Fruit fly (Drosophila melanogaster): ENCODE measurements around the gene CG43841.
A peak's percentile ranks its signal among the peaks of the same experiment; 100 is the strongest.

CG43841 gene

dm6 chrX:18407394-18407721, 32.1 kb upstream of the CG43841 start (continued):
- TF ChIP-seq nmo (GFP tag; optimal IDR thresholded peaks at IDR 0.05) (peak; percentile 5), prd (optimal IDR thresholded peaks at IDR 0.05) (no peak), prd (GFP tag; IDR thresholded peaks at IDR 0.05) (peak; percentile 33; the same call in 1 of the 3 replicates), Fer3 (tag; optimal IDR thresholded peaks at IDR 0.05) (peak; percentile 18), mam (GFP tag; optimal IDR thresholded peaks at IDR 0.05) (peak; percentile 12), CG32532 (GFP tag; IDR thresholded peaks at IDR 0.05) (peak; percentile 26; the same call in 1 of the 2 replicates), CG3847 (GFP tag; IDR thresholded peaks at IDR 0.05) (peak; percentile 12; the same call in 1 of the 2 replicates), CG1792 (GFP tag; optimal IDR thresholded peaks at IDR 0.05) (peak; percentile 6), Dll (GFP tag; IDR thresholded peaks at IDR 0.05; ENCODE audit: partially characterized antibody) (no peak), Xbp1 (GFP tag; optimal IDR thresholded peaks at IDR 0.05) (peak; percentile 5), ERR (GFP tag; optimal IDR thresholded peaks at IDR 0.05) (peak; percentile 16), bcd (GFP tag; optimal IDR thresholded peaks at IDR 0.05) (peak; percentile 2), her (GFP tag; optimal IDR thresholded peaks at IDR 0.05) (no peak), CG17328 (GFP tag; IDR thresholded peaks at IDR 0.05) (peak; percentile 32; the same call in 1 of the 2 replicates), grau (tag; optimal IDR thresholded peaks at IDR 0.05) (peak; percentile 42), Pdp1 (GFP tag; optimal IDR thresholded peaks at IDR 0.05) (peak in 1 of 2 experiments; percentile 31), yki (optimal IDR thresholded peaks at IDR 0.05) (no peak), sob (GFP tag; IDR thresholded peaks at IDR 0.05) (peak; percentile 25; the same call in 1 of the 2 replicates), Bteb2 (GFP tag; optimal IDR thresholded peaks at IDR 0.05) (peak; percentile 34), Dbx (GFP tag; IDR thresholded peaks at IDR 0.05) (0 out of 3 replicates have a peak, but pooled peaks have one; percentile 43), unpg (GFP tag; optimal IDR thresholded peaks at IDR 0.05) (peak; percentile 58), dysf (GFP tag; IDR thresholded peaks at IDR 0.05) (peak; percentile 6; the same call in 1 of the 3 replicates), sens (GFP tag) (peak; percentile 84), Deaf1 (tag; optimal IDR thresholded peaks at IDR 0.05) (no peak), Hr51 (GFP tag; optimal IDR thresholded peaks at IDR 0.05) (peak in 1 of 2 experiments; percentile 32), jumu (GFP tag; optimal IDR thresholded peaks at IDR 0.05) (no peak), CG9609 (GFP tag; optimal IDR thresholded peaks at IDR 0.05) (peak; percentile 1), HmgZ (tag; optimal IDR thresholded peaks at IDR 0.05) (peak; percentile 5), bab2 (GFP tag; optimal IDR thresholded peaks at IDR 0.05) (peak; percentile 35), pho (GFP tag; optimal IDR thresholded peaks at IDR 0.05) (peak; percentile 31), bsh (GFP tag; optimal IDR thresholded peaks at IDR 0.05) (peak in 1 of 2 experiments; percentile 20), CG6813 (GFP tag; optimal IDR thresholded peaks at IDR 0.05) (peak; percentile 33), PHDP (tag; optimal IDR thresholded peaks at IDR 0.05) (peak; percentile 54), Ada2b (GFP tag; IDR thresholded peaks at IDR 0.05) (0 out of 2 replicates have a peak, but pooled peaks have one; percentile 23), gem (tag; optimal IDR thresholded peaks at IDR 0.05) (peak; percentile 61), CG11504 (tag; optimal IDR thresholded peaks at IDR 0.05) (peak; percentile 47), dpn (GFP tag; optimal IDR thresholded peaks at IDR 0.05) (peak in 1 of 2 experiments; percentile 39), MBD-R2 (GFP tag; IDR thresholded peaks at IDR 0.05) (peak; percentile 20; the same call in 1 of the 2 replicates), CG2120 (GFP tag; optimal IDR thresholded peaks at IDR 0.05) (peak; percentile 63), E2f1 (GFP tag; IDR thresholded peaks at IDR 0.05) (no peak; the same call in 1 of the 2 replicates), sd (tag; optimal IDR thresholded peaks at IDR 0.05) (no peak), CG12391 (tag; optimal IDR thresholded peaks at IDR 0.05) (peak; percentile 23), schlank (tag; optimal IDR thresholded peaks at IDR 0.05) (peak; percentile 15), CG1832 (GFP tag; optimal IDR thresholded peaks at IDR 0.05) (no peak), CG7839 (tag; optimal IDR thresholded peaks at IDR 0.05) (peak; percentile 49), Sox102F (GFP tag; optimal IDR thresholded peaks at IDR 0.05) (peak; percentile 48), dmrt99B (tag; optimal IDR thresholded peaks at IDR 0.05) (peak; percentile 26), Xrp1 (GFP tag; IDR thresholded peaks at IDR 0.05) (peak; percentile 28; the same call in 1 of the 2 replicates), lola (GFP tag; optimal IDR thresholded peaks at IDR 0.05) (no peak), CG3281 (GFP tag; optimal IDR thresholded peaks at IDR 0.05) (peak; percentile 21)

All from whole organism, embryonic.